Worm (Caenorhabditis elegans): ENCODE data around the gene T12D8.9.
A peak's percentile ranks its signal among the peaks of the same experiment; 100 is the strongest.

T12D8.9 gene

ce11 chrIII:13616793-13617192 lies at the start of gene T12D8.9:
Gene T12D8.9, plus strand, starts transcription at chrIII:13617104.
- TF ChIP-seq ztf-29 (GFP tag; IDR thresholded peaks at IDR 0.05) = no peak
- TF ChIP-seq tab-1 (GFP tag; IDR thresholded peaks at IDR 0.05) = no peak
- no peak for TF ChIP-seq med-1 (GFP tag; optimal IDR thresholded peaks at IDR 0.05; ENCODE audit: insufficient read depth)
- TF ChIP-seq klf-2 (GFP tag; conservative IDR thresholded peaks at IDR 0.05) = no peak
- no peak for TF ChIP-seq ztf-23 (GFP tag; IDR thresholded peaks at IDR 0.05)
- no peak for TF ChIP-seq cog-1 (tag; optimal IDR thresholded peaks at IDR 0.05)
- TF ChIP-seq T22C8.4 (GFP tag; IDR thresholded peaks at IDR 0.05) = no peak
- no peak for TF ChIP-seq flt-1 (GFP tag; IDR thresholded peaks at IDR 0.05)
- TF ChIP-seq ref-1 (GFP tag; conservative IDR thresholded peaks at IDR 0.05) = no peak

ce11 chrIII:13570347-13570746 lies 46.6 kb upstream of the T12D8.9 start, which contains the start of gene exc-12:
Gene exc-12, minus strand, starts transcription at chrIII:13570447.
- no peak for TF ChIP-seq ztf-29 (GFP tag; IDR thresholded peaks at IDR 0.05)
- TF ChIP-seq flt-1 (GFP tag; IDR thresholded peaks at IDR 0.05) = no peak
- TF ChIP-seq tab-1 (GFP tag; IDR thresholded peaks at IDR 0.05) = no peak

ce11 chrIII:13575610-13576232 lies 41.2 kb upstream of the T12D8.9 start, which contains the start of gene osm-7:
Gene osm-7, plus strand, starts transcription at chrIII:13576182.
- TF ChIP-seq med-1 (GFP tag; optimal IDR thresholded peaks at IDR 0.05; ENCODE audit: insufficient read depth) (no peak), tab-1 (GFP tag; IDR thresholded peaks at IDR 0.05) (no peak), ztf-23 (GFP tag; IDR thresholded peaks at IDR 0.05) (no peak), flt-1 (GFP tag; IDR thresholded peaks at IDR 0.05) (no peak), cog-1 (tag; optimal IDR thresholded peaks at IDR 0.05) (no peak), T22C8.4 (GFP tag; IDR thresholded peaks at IDR 0.05) (no peak), ztf-29 (GFP tag; IDR thresholded peaks at IDR 0.05) (no peak), ref-1 (GFP tag; conservative IDR thresholded peaks at IDR 0.05) (no peak), klf-2 (GFP tag; conservative IDR thresholded peaks at IDR 0.05) (no peak)

- TF ChIP-seq T22C8.4 (GFP tag; IDR thresholded peaks at IDR 0.05) = no peak
- TF ChIP-seq ref-1 (GFP tag; conservative IDR thresholded peaks at IDR 0.05) = no peak
- TF ChIP-seq ztf-29 (GFP tag; IDR thresholded peaks at IDR 0.05) = no peak
- no peak for TF ChIP-seq tab-1 (GFP tag; IDR thresholded peaks at IDR 0.05)
- TF ChIP-seq ztf-23 (GFP tag; IDR thresholded peaks at IDR 0.05) = no peak
- no peak for TF ChIP-seq med-1 (GFP tag; optimal IDR thresholded peaks at IDR 0.05; ENCODE audit: insufficient read depth)
- TF ChIP-seq klf-2 (GFP tag; conservative IDR thresholded peaks at IDR 0.05) = no peak
- no peak for TF ChIP-seq cog-1 (tag; optimal IDR thresholded peaks at IDR 0.05)
- no peak for TF ChIP-seq flt-1 (GFP tag; IDR thresholded peaks at IDR 0.05)
Observed at ce11 chrIII:13580076-13580475, 36.8 kb upstream of the T12D8.9 start.

- TF ChIP-seq ztf-29 (GFP tag; IDR thresholded peaks at IDR 0.05) (no peak), med-1 (GFP tag; optimal IDR thresholded peaks at IDR 0.05; ENCODE audit: insufficient read depth) (no peak), T22C8.4 (GFP tag; IDR thresholded peaks at IDR 0.05) (no peak), flt-1 (GFP tag; IDR thresholded peaks at IDR 0.05) (no peak), klf-2 (GFP tag; conservative IDR thresholded peaks at IDR 0.05) (no peak), tab-1 (GFP tag; IDR thresholded peaks at IDR 0.05) (no peak), ref-1 (GFP tag; conservative IDR thresholded peaks at IDR 0.05) (no peak)
Observed at ce11 chrIII:13580538-13580937, 36.4 kb upstream of the T12D8.9 start, which contains the start of gene T05D4.5. Gene T05D4.5, plus strand, starts transcription at chrIII:13580838.

- no peak for TF ChIP-seq med-1 (GFP tag; optimal IDR thresholded peaks at IDR 0.05; ENCODE audit: insufficient read depth)
- no peak for TF ChIP-seq ref-1 (GFP tag; conservative IDR thresholded peaks at IDR 0.05)
Observed at ce11 chrIII:13581727-13582126, 35.2 kb upstream of the T12D8.9 start.

ce11 chrIII:13585136-13585535 lies 31.8 kb upstream of the T12D8.9 start:
- TF ChIP-seq tab-1 (GFP tag; IDR thresholded peaks at IDR 0.05) (peak; percentile 73), klf-2 (GFP tag; conservative IDR thresholded peaks at IDR 0.05) (0 out of 2 replicates have a peak, but pooled peaks have one; percentile 17), T22C8.4 (GFP tag; IDR thresholded peaks at IDR 0.05) (0 out of 2 replicates have a peak, but pooled peaks have one; percentile 26)

- no peak for TF ChIP-seq ztf-29 (GFP tag; IDR thresholded peaks at IDR 0.05)
- TF ChIP-seq cog-1 (tag; optimal IDR thresholded peaks at IDR 0.05) = no peak
- TF ChIP-seq T22C8.4 (GFP tag; IDR thresholded peaks at IDR 0.05) = no peak
- TF ChIP-seq ztf-23 (GFP tag; IDR thresholded peaks at IDR 0.05) = no peak
- no peak for TF ChIP-seq ref-1 (GFP tag; conservative IDR thresholded peaks at IDR 0.05)
- TF ChIP-seq tab-1 (GFP tag; IDR thresholded peaks at IDR 0.05) = no peak
- no peak for TF ChIP-seq flt-1 (GFP tag; IDR thresholded peaks at IDR 0.05)
- no peak for TF ChIP-seq klf-2 (GFP tag; conservative IDR thresholded peaks at IDR 0.05)
- no peak for TF ChIP-seq med-1 (GFP tag; optimal IDR thresholded peaks at IDR 0.05; ENCODE audit: insufficient read depth)
Observed at ce11 chrIII:13600254-13600653, 16.6 kb upstream of the T12D8.9 start.

- TF ChIP-seq ref-1 (GFP tag; conservative IDR thresholded peaks at IDR 0.05) (no peak), ztf-29 (GFP tag; IDR thresholded peaks at IDR 0.05) (no peak), med-1 (GFP tag; optimal IDR thresholded peaks at IDR 0.05; ENCODE audit: insufficient read depth) (no peak), cog-1 (tag; optimal IDR thresholded peaks at IDR 0.05) (no peak), flt-1 (GFP tag; IDR thresholded peaks at IDR 0.05) (no peak), klf-2 (GFP tag; conservative IDR thresholded peaks at IDR 0.05) (no peak), T22C8.4 (GFP tag; IDR thresholded peaks at IDR 0.05) (no peak), ztf-23 (GFP tag; IDR thresholded peaks at IDR 0.05) (no peak), tab-1 (GFP tag; IDR thresholded peaks at IDR 0.05) (no peak)
Observed at ce11 chrIII:13604834-13605233, 12.1 kb upstream of the T12D8.9 start.

- no peak for TF ChIP-seq T22C8.4 (GFP tag; IDR thresholded peaks at IDR 0.05)
- TF ChIP-seq klf-2 (GFP tag; conservative IDR thresholded peaks at IDR 0.05) = no peak
- TF ChIP-seq tab-1 (GFP tag; IDR thresholded peaks at IDR 0.05) = no peak
- no peak for TF ChIP-seq med-1 (GFP tag; optimal IDR thresholded peaks at IDR 0.05; ENCODE audit: insufficient read depth)
Observed at ce11 chrIII:13606016-13606530, 10.8 kb upstream of the T12D8.9 start, which contains the start of gene act-5. Gene act-5, minus strand, starts transcription at chrIII:13606066.
